Fruit fly (Drosophila melanogaster) whole organism, adult: ENCODE data around the gene gdl-ORF39.

Experiments
- CG11617 ChIP-seq: fragments of 200-800 bp; sonication (Bioruptor generic); optimal IDR thresholded peaks from 2 replicates; lab custom pipeline; 2017; ENCODE audit warnings: mild to moderate bottlenecking, missing biosample characterization, missing genetic modification reagents, missing genetic modification characterization
- CG1620 ChIP-seq: fragments of 200-800 bp; sonication (Bioruptor generic); optimal IDR thresholded peaks from 2 replicates; lab custom pipeline; 2016; ENCODE audit warnings: missing biosample characterization, missing genetic modification characterization
- Clk ChIP-seq: fragments of 200-800 bp; sonication (Bioruptor generic); optimal IDR thresholded peaks from 2 replicates; lab custom pipeline; 2017; ENCODE audit warnings: missing biosample characterization, missing genetic modification characterization
- bab1 ChIP-seq: fragments of 200-800 bp; sonication (Bioruptor generic); optimal IDR thresholded peaks from 3 replicates; lab custom pipeline; 2019; ENCODE audit warnings: missing biosample characterization, mild to moderate bottlenecking, missing genetic modification characterization, moderate library complexity
- cnc ChIP-seq, 2 experiments: fragments of >200 bp; optimal IDR thresholded peaks; 2 replicates each; lab custom pipeline; 2017
- ovo ChIP-seq: fragments of 200-800 bp; sonication (Bioruptor generic); optimal IDR thresholded peaks from 2 replicates; lab custom pipeline; 2016; ENCODE audit warnings: missing biosample characterization, missing genetic modification characterization

dm6 chr3L:15543049-15543448, 33.8 kb downstream of the gdl-ORF39 start:
- TF ChIP-seq ovo (no peak), CG1620 (GFP tag; lab: Kevin White, UChicago) (no peak), CG11617 (GFP tag; lab: Kevin White, UChicago) (no peak), bab1 (GFP tag; lab: Kevin White, UChicago) (no peak), cnc (optimal IDR thresholded peaks at IDR 0.05; lab: Kevin White, UChicago) (no peak), Clk (GFP tag; lab: Kevin White, UChicago) (no peak)
